Fruit fly (Drosophila melanogaster): ENCODE data around the gene CG32204.

Gene CG32204

DNA sequence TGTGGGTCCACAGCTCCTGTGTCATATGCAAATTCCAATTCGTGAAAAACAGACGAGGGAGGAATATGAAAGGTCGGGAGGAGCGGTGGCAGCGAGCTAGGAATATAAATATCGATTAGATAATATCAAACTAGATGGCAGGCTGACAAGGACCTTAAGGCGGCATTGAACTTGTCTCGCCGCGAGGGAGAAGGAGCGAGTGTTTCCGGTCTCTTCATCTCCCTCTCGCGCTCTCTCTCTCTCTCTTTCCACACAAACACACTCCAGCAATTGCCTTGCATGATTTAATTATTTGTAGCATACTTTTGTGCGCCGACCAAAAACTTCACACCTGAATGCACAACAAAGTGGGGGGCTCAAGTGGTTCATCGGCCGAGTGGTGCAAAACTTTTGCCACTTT is 1.1 kb upstream of the CG32204 start (continued):
- TF ChIP-seq gfzf (GFP tag; optimal IDR thresholded peaks at IDR 0.05), result no peak
- 0 out of 3 replicates have a peak, but pooled peaks have one; percentile 25 for TF ChIP-seq dysf (GFP tag; IDR thresholded peaks at IDR 0.05)
- no peak for TF ChIP-seq CG7357 (GFP tag; IDR thresholded peaks at IDR 0.05)
- no peak for TF ChIP-seq pan (optimal IDR thresholded peaks at IDR 0.05)
- TF ChIP-seq pan (GFP tag; optimal IDR thresholded peaks at IDR 0.05 in 1 of 2, IDR thresholded peaks at IDR 0.05 in 1 of 2), result peak in 1 of 2 experiments; percentile 26
- 0 out of 3 replicates have a peak, but pooled peaks have one; percentile 32 for TF ChIP-seq ci (GFP tag; IDR thresholded peaks at IDR 0.05)
- TF ChIP-seq Atf3 (GFP tag; optimal IDR thresholded peaks at IDR 0.05), result no peak
- TF ChIP-seq bcd (GFP tag; optimal IDR thresholded peaks at IDR 0.05), result peak; percentile 11
- no peak for TF ChIP-seq H2.0 (GFP tag; IDR thresholded peaks at IDR 0.05)
- TF ChIP-seq CG15514 (GFP tag; optimal IDR thresholded peaks at IDR 0.05), result no peak
- TF ChIP-seq stwl (tag; optimal IDR thresholded peaks at IDR 0.05), result peak; percentile 32
- peak; percentile 70 for TF ChIP-seq CG1832 (GFP tag; optimal IDR thresholded peaks at IDR 0.05)
- no peak for TF ChIP-seq CG10543 (GFP tag; optimal IDR thresholded peaks at IDR 0.05)
- TF ChIP-seq CG17361 (GFP tag; IDR thresholded peaks at IDR 0.05), result no peak
- peak; percentile 81 for TF ChIP-seq Ets97D (GFP tag; optimal IDR thresholded peaks at IDR 0.05)
- peak; percentile 25; the same call in 1 of the 2 replicates for TF ChIP-seq Rfx (GFP tag; IDR thresholded peaks at IDR 0.05)
- TF ChIP-seq CG2875 (GFP tag; optimal IDR thresholded peaks at IDR 0.05), result peak; percentile 19
- peak; percentile 31; the same call in 1 of the 2 replicates for TF ChIP-seq CG32532 (GFP tag; IDR thresholded peaks at IDR 0.05)
- no peak for TF ChIP-seq E2f1 (GFP tag; IDR thresholded peaks at IDR 0.05)
- 0 out of 3 replicates have a peak, but pooled peaks have one; percentile 17 for TF ChIP-seq z (GFP tag; IDR thresholded peaks at IDR 0.05)
- peak; percentile 43 to 55 for TF ChIP-seq Trl (optimal IDR thresholded peaks at IDR 0.05)
- TF ChIP-seq Trl (GFP tag; optimal IDR thresholded peaks at IDR 0.05), result no peak
- TF ChIP-seq cg (GFP tag; optimal IDR thresholded peaks at IDR 0.05), result peak; percentile 18
- peak; percentile 47 for TF ChIP-seq onecut (GFP tag; IDR thresholded peaks at IDR 0.05)
- TF ChIP-seq stc (GFP tag; IDR thresholded peaks at IDR 0.05), result 0 out of 2 replicates have a peak, but pooled peaks have one; percentile 28
- peak; percentile 2 for TF ChIP-seq Jarid2 (GFP tag; optimal IDR thresholded peaks at IDR 0.05)
- TF ChIP-seq Gug (GFP tag; IDR thresholded peaks at IDR 0.05), result no peak
- TF ChIP-seq MESR4 (GFP tag; optimal IDR thresholded peaks at IDR 0.05), result no peak
- peak; percentile 48; the same call in 1 of the 3 replicates for TF ChIP-seq zfh1 (GFP tag; IDR thresholded peaks at IDR 0.05)
- TF ChIP-seq zen2 (GFP tag; IDR thresholded peaks at IDR 0.05; ENCODE audit: partially characterized antibody), result no peak
- TF ChIP-seq Hsf (GFP tag; optimal IDR thresholded peaks at IDR 0.05), result peak; percentile 0
- 0 out of 3 replicates have a peak, but pooled peaks have one; percentile 8 for TF ChIP-seq ken (GFP tag; IDR thresholded peaks at IDR 0.05)
- TF ChIP-seq slp2 (GFP tag; optimal IDR thresholded peaks at IDR 0.05), result no peak
- TF ChIP-seq twi (tag; optimal IDR thresholded peaks at IDR 0.05), result no peak
- TF ChIP-seq sisA (GFP tag; IDR thresholded peaks at IDR 0.05), result no peak
- no peak for TF ChIP-seq CG12942 (GFP tag; optimal IDR thresholded peaks at IDR 0.05)
- 0 out of 3 replicates have a peak, but pooled peaks have one; percentile 24 for TF ChIP-seq otp (GFP tag; IDR thresholded peaks at IDR 0.05)
- TF ChIP-seq HmgZ (tag; optimal IDR thresholded peaks at IDR 0.05), result no peak
- TF ChIP-seq CG11398 (GFP tag; optimal IDR thresholded peaks at IDR 0.05), result no peak
- TF ChIP-seq lab (GFP tag; optimal IDR thresholded peaks at IDR 0.05), result peak; percentile 30
- peak; percentile 20; the same call in 1 of the 2 replicates for TF ChIP-seq Nf-YA (GFP tag; IDR thresholded peaks at IDR 0.05)

DNA sequence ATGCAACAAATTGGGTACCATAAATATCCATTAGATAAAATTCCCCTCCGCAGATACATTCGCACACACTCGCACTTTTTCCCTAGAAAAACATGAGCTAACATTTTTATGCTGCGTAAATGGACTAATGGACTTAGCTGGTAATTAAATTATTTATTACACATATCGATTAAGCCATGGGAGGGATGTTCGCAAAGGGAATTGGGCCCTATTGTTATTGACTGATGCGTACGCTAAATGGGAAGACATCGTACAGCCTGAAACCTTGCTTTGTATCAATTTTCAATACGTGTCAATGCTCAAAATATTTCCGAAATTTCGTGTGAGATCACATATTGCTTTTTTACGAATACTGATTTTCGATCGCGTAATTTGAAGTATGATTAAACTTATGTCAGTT is 21.0 kb downstream of the CG32204 start, which contains the start of gene CG43049:
TSS of gene CG43049 (plus strand) at position 301 of the 400 bp plus-strand sequence.
- no peak for TF ChIP-seq lilli (GFP tag; optimal IDR thresholded peaks at IDR 0.05)
- TF ChIP-seq CG1024 (GFP tag; IDR thresholded peaks at IDR 0.05), result no peak
- no peak for TF ChIP-seq CG7987 (GFP tag; optimal IDR thresholded peaks at IDR 0.05)
- no peak for TF ChIP-seq Rfx (GFP tag; IDR thresholded peaks at IDR 0.05)
- TF ChIP-seq CG34422 (GFP tag; IDR thresholded peaks at IDR 0.05), result no peak
- TF ChIP-seq CG30020 (tag; optimal IDR thresholded peaks at IDR 0.05), result no peak
- TF ChIP-seq CG8290 (GFP tag; optimal IDR thresholded peaks at IDR 0.05), result no peak
- TF ChIP-seq CG8290 (tag; optimal IDR thresholded peaks at IDR 0.05), result no peak
- no peak for TF ChIP-seq CG16813 (GFP tag; IDR thresholded peaks at IDR 0.05; ENCODE audit: partially characterized antibody)
- no peak for TF ChIP-seq sqz (GFP tag; optimal IDR thresholded peaks at IDR 0.05)
- no peak for TF ChIP-seq CoRest (tag; optimal IDR thresholded peaks at IDR 0.05)
- no peak for TF ChIP-seq CG3407 (GFP tag; optimal IDR thresholded peaks at IDR 0.05)
- no peak for TF ChIP-seq esg (GFP tag; conservative IDR thresholded peaks at IDR 0.05)

All from whole organism, embryonic.